Worm (Caenorhabditis elegans) whole organism, late embryonic: ENCODE data around the gene atf-2.

Source experiments
- C08G9.2 ChIP-seq: sonication (generic microtip); optimal IDR thresholded peaks from 2 replicates; lab custom pipeline; 2016; ENCODE audit warnings: mild to moderate bottlenecking, missing genetic modification characterization, moderate library complexity, missing compliant biosample characterization
- C38D4.7 ChIP-seq: fragments of 200-800 bp; sonication (Bioruptor generic); optimal IDR thresholded peaks from 2 replicates; lab custom pipeline; 2018; ENCODE audit warnings: mild to moderate bottlenecking, missing genetic modification characterization, moderate library complexity, missing compliant biosample characterization
- T23F11.4 ChIP-seq: fragments of 200-800 bp; sonication (Bioruptor generic); optimal IDR thresholded peaks from 2 replicates; lab custom pipeline; 2018; ENCODE audit warnings: mild to moderate bottlenecking, missing genetic modification characterization, missing compliant biosample characterization
- Y22D7AL.16 ChIP-seq: sonication (generic microtip); optimal IDR thresholded peaks from 2 replicates; lab custom pipeline; 2016; ENCODE audit warnings: missing genetic modification characterization, missing compliant biosample characterization
- ahr-1 ChIP-seq: sonication (generic microtip); optimal IDR thresholded peaks from 2 replicates; lab custom pipeline; 2016; ENCODE audit warnings: missing genetic modification characterization, missing compliant biosample characterization
- ceh-2 ChIP-seq: sonication (generic microtip); optimal IDR thresholded peaks from 2 replicates; lab custom pipeline; 2016; ENCODE audit warnings: missing genotype, missing genetic modification characterization, missing compliant biosample characterization
- ceh-31 ChIP-seq: sonication (generic microtip); optimal IDR thresholded peaks from 2 replicates; lab custom pipeline; 2016; ENCODE audit warnings: missing genetic modification characterization, missing compliant biosample characterization
- ceh-6 ChIP-seq: fragments of 200-800 bp; sonication (Bioruptor generic); optimal IDR thresholded peaks from 2 replicates; lab custom pipeline; 2018; ENCODE audit warnings: mild to moderate bottlenecking, missing genetic modification characterization, missing compliant biosample characterization
- ceh-9 ChIP-seq: sonication (generic microtip); optimal IDR thresholded peaks from 2 replicates; lab custom pipeline; 2016; ENCODE audit warnings: mild to moderate bottlenecking, missing genetic modification characterization, inconsistent platforms, missing compliant biosample characterization
- che-1 ChIP-seq: sonication (generic microtip); optimal IDR thresholded peaks from 2 replicates; lab custom pipeline; 2016; ENCODE audit warnings: mild to moderate bottlenecking, missing genetic modification characterization, missing compliant biosample characterization
- dmd-4 ChIP-seq: sonication (generic microtip); optimal IDR thresholded peaks from 2 replicates; lab custom pipeline; 2016; ENCODE audit warnings: borderline replicate concordance, missing genetic modification characterization, missing compliant biosample characterization
- dve-1 ChIP-seq: sonication (generic microtip); optimal IDR thresholded peaks from 2 replicates; lab custom pipeline; 2017; ENCODE audit warnings: antibody characterized with exemption, mild to moderate bottlenecking, missing genetic modification characterization, missing compliant biosample characterization
- elt-4 ChIP-seq: sonication (generic microtip); optimal IDR thresholded peaks from 2 replicates; lab custom pipeline; 2016; ENCODE audit warnings: missing genetic modification characterization, missing compliant biosample characterization
- ets-4 ChIP-seq: sonication (generic microtip); optimal IDR thresholded peaks from 2 replicates; lab custom pipeline; 2016; ENCODE audit warnings: missing genetic modification characterization, missing compliant biosample characterization
- eyg-1 ChIP-seq: sonication (generic microtip); optimal IDR thresholded peaks from 2 replicates; lab custom pipeline; 2016; ENCODE audit warnings: missing genotype, missing genetic modification characterization, missing compliant biosample characterization
- fax-1 ChIP-seq: sonication (generic microtip); optimal IDR thresholded peaks from 2 replicates; lab custom pipeline; 2016; ENCODE audit warnings: missing genotype, missing genetic modification characterization, missing compliant biosample characterization
- hlh-13 ChIP-seq: fragments of 200-800 bp; sonication (Bioruptor generic); optimal IDR thresholded peaks from 2 replicates; lab custom pipeline; 2018; ENCODE audit warnings: mild to moderate bottlenecking, missing genetic modification characterization, missing compliant biosample characterization
- hlh-15 ChIP-seq: sonication (generic microtip); optimal IDR thresholded peaks from 2 replicates; lab custom pipeline; 2016; ENCODE audit warnings: missing genetic modification characterization, missing compliant biosample characterization
- hlh-6 ChIP-seq: sonication (generic microtip); optimal IDR thresholded peaks from 2 replicates; lab custom pipeline; 2016; ENCODE audit warnings: missing genotype, missing genetic modification characterization, missing compliant biosample characterization
- hlh-8 ChIP-seq: sonication (generic microtip); optimal IDR thresholded peaks from 2 replicates; lab custom pipeline; 2016; ENCODE audit warnings: missing genotype, missing genetic modification characterization, missing compliant biosample characterization
- lim-6 ChIP-seq: sonication (generic microtip); optimal IDR thresholded peaks from 2 replicates; lab custom pipeline; 2016; ENCODE audit warnings: missing genetic modification characterization, missing compliant biosample characterization
- lin-11 ChIP-seq: fragments of 200-800 bp; sonication (Bioruptor generic); optimal IDR thresholded peaks from 2 replicates; lab custom pipeline; 2018; ENCODE audit warnings: mild to moderate bottlenecking, missing genetic modification characterization, missing compliant biosample characterization
- nhr-232 ChIP-seq: sonication (generic microtip); optimal IDR thresholded peaks from 2 replicates; lab custom pipeline; 2016; ENCODE audit warnings: missing genetic modification characterization, missing compliant biosample characterization
- pax-1 ChIP-seq: fragments of 150-350 bp; optimal IDR thresholded peaks from 2 replicates; lab custom pipeline; 2014; ENCODE audit warnings: missing biosample characterization, missing genetic modification characterization
- pha-4 ChIP-seq: fragments of 150-350 bp; optimal IDR thresholded peaks from 2 replicates; lab custom pipeline; 2018; ENCODE audit warnings: missing biosample characterization, missing genetic modification reagents, missing genetic modification characterization
- rnt-1 ChIP-seq: sonication (generic microtip); optimal IDR thresholded peaks from 2 replicates; lab custom pipeline; 2016; ENCODE audit warnings: missing genetic modification characterization, missing compliant biosample characterization
- sdc-2 ChIP-seq: sonication (generic microtip); optimal IDR thresholded peaks from 2 replicates; lab custom pipeline; 2016; ENCODE audit warnings: missing genotype, missing genetic modification characterization, missing compliant biosample characterization
- unc-3 ChIP-seq, 2 experiments: fragments of 200-800 bp in 1 of 2; sonication (Bioruptor generic) in 1 of 2; sonication (generic microtip) in 1 of 2; conservative IDR thresholded peaks in 1 of 2; optimal IDR thresholded peaks in 1 of 2; 2 replicates each; pipeline versions ENCODE4 v1.3.6 to Lab custom; 2016 to 2022; ENCODE audit warnings: missing compliant biosample characterization in 2 of 2, missing genetic modification characterization in 2 of 2, missing genetic modification reagents in 1 of 2
- unc-86 ChIP-seq: sonication (generic microtip); optimal IDR thresholded peaks from 2 replicates; lab custom pipeline; 2016; ENCODE audit warnings: missing genetic modification characterization, missing compliant biosample characterization
- zip-5 ChIP-seq: sonication (generic microtip); optimal IDR thresholded peaks from 2 replicates; lab custom pipeline; 2016; ENCODE audit warnings: missing genetic modification characterization, missing compliant biosample characterization
- ztf-16 ChIP-seq: sonication (generic microtip); optimal IDR thresholded peaks from 2 replicates; lab custom pipeline; 2017; ENCODE audit warnings: missing genetic modification characterization, missing compliant biosample characterization

atf-2 gene

DNA sequence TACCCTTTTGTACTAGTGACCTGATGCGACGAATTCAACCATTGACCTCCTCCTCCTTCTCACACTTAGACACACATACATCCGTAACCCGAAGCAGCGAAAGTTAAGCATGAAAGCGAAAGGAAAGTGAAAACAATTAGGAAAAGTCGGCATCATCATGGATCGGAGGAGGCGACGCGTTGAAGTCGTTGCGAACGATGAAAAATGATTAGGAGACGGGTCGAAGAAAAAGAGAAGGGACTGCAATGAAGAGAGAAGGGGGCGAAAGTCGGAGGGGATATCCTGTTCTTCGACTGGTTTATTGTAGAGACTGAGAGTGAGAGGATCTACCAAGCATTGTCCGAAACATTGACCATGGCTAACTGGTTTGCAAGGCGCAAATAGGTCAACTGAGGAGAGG, 744 bp upstream of the atf-2 start (continued):
- TF ChIP-seq Y22D7AL.16 (tag; lab: Kevin White, UChicago), result no peak
- no peak for TF ChIP-seq che-1 (tag; lab: Kevin White, UChicago)
- TF ChIP-seq ceh-2 (tag; lab: Kevin White, UChicago), result no peak
- TF ChIP-seq dmd-4 (tag; lab: Kevin White, UChicago), result no peak
- TF ChIP-seq lim-6, result no peak
- peak; percentile 28 for TF ChIP-seq sdc-2 (tag; lab: Kevin White, UChicago)
- TF ChIP-seq, all 69 proteins: peak for 5

DNA sequence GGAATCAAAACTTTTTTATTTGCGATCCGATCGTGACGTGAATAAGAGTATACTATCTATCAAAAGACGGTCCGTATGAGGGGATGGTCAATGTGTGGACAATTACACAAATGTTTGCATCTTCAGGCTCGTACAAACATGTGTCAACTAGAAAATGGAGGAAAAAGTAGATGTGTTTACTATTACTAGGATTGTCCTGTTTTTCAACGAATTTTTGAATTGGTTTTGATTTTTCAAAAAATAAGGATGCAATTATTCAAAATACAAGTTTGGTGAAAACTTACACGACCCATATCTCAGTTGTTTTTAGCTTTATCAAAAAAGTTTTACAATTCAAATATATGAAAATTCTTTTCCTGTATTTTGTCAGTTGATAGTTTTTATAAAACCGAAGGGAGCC, 3.5 kb downstream of the atf-2 start, which contains the start of gene K08F8.7:
Gene K08F8.7, minus strand, starts transcription at position 101 of the 400 bp plus-strand sequence.
- TF ChIP-seq C08G9.2 (tag; lab: Kevin White, UChicago) (no peak), dve-1 (tag; lab: Kevin White, UChicago) (no peak), zip-5 (tag; lab: Kevin White, UChicago) (no peak)

DNA sequence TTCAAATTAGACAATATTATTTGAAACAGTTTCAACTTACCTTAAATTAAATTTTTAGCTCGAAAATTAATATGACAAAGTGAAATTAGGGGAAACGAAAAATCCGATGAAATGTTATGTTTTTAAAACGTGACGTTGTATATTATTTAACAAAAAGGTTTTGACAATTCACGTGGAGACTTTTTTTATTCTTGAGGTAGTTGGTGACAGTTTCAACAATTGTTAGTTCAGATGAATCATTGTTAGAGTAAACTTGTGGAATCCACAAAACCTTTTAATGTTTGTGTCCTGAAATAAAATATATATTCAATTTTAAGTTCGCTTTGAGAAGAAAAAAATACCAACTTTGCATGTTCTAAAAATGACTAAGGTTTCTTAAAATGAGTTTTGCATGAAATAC, 7.7 kb downstream of the atf-2 start, which contains the start of gene fut-1:
Gene fut-1, minus strand, starts transcription at position 101 of the 400 bp plus-strand sequence.
- TF ChIP-seq pax-1, result no peak
- no peak for TF ChIP-seq ceh-9 (tag; lab: Kevin White, UChicago)
- TF ChIP-seq Y22D7AL.16 (tag; lab: Kevin White, UChicago), result no peak
- no peak for TF ChIP-seq T23F11.4 (GFP tag; lab: Kevin White, UChicago)
- TF ChIP-seq unc-3 (GFP tag; conservative IDR thresholded peaks at IDR 0.05; lab: Robert Waterston, UW), result no peak
- no peak for TF ChIP-seq unc-3 (tag; optimal IDR thresholded peaks at IDR 0.05; lab: Kevin White, UChicago)
- no peak for TF ChIP-seq hlh-15 (tag; lab: Kevin White, UChicago)
- TF ChIP-seq ceh-31, result no peak
- no peak for TF ChIP-seq pha-4 (tag; lab: Kevin White, UChicago)
- TF ChIP-seq rnt-1 (tag; lab: Kevin White, UChicago), result no peak

DNA sequence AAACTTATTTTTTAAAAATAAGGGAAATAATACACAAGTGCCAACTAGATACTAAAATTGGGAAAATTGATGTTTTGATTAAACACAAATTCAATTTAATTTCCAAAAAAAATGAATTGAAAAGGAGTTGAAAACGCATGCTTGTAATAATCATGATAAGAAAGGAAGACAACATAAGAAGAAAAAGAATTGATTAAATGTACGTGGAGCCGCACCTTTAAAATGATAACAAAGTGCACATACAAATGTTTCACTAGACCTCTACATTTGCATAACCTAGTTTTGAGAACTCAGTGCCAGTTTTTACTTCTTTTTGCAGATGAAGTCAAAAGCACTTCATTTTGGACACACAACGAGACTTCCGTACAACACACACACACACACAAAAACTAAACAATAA, 10.0 kb downstream of the atf-2 start:
- TF ChIP-seq C38D4.7 (GFP tag; lab: Kevin White, UChicago), result no peak
- no peak for TF ChIP-seq unc-86 (tag; lab: Kevin White, UChicago)
- TF ChIP-seq ceh-6 (GFP tag; lab: Kevin White, UChicago), result no peak
- no peak for TF ChIP-seq C08G9.2 (tag; lab: Kevin White, UChicago)
- no peak for TF ChIP-seq hlh-6

DNA sequence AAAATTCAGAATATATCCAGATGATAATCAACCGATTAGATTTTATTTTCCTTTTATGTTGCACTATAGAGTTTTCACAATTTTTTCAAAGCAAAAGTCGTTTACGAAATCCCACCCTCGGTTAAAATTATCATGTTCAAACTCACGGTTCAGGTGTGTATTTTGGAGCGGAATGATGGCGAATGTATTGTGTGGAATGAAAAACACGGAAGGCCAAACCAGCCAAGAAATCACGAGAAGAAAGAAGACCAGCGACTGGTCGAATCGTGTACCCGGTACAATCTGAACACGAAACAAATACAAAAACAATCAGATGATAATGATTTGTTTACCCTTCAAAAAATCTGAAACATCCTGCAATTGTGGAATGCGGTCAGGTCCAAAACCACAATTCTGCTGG, 11.6 kb downstream of the atf-2 start:
- no peak for TF ChIP-seq dve-1 (tag; lab: Kevin White, UChicago)
- TF ChIP-seq nhr-232 (tag; lab: Kevin White, UChicago), result no peak
- no peak for TF ChIP-seq unc-3 (GFP tag; conservative IDR thresholded peaks at IDR 0.05; lab: Robert Waterston, UW)
- TF ChIP-seq unc-3 (tag; optimal IDR thresholded peaks at IDR 0.05; lab: Kevin White, UChicago), result no peak
- no peak for TF ChIP-seq eyg-1 (tag; lab: Kevin White, UChicago)
- TF ChIP-seq C38D4.7 (GFP tag; lab: Kevin White, UChicago), result no peak
- TF ChIP-seq ahr-1, result no peak
- no peak for TF ChIP-seq hlh-6
- no peak for TF ChIP-seq elt-4 (tag; lab: Kevin White, UChicago)
- no peak for TF ChIP-seq fax-1 (tag; lab: Kevin White, UChicago)
- TF ChIP-seq ceh-9 (tag; lab: Kevin White, UChicago), result no peak
- TF ChIP-seq hlh-13 (GFP tag; lab: Kevin White, UChicago), result no peak

- TF ChIP-seq lin-11 (tag; lab: Kevin White, UChicago) (no peak), hlh-8 (no peak), ets-4 (tag; lab: Kevin White, UChicago) (no peak), ztf-16 (no peak), elt-4 (tag; lab: Kevin White, UChicago) (no peak)
Observed at ce11 chrII:8764332-8764731, 12.5 kb downstream of the atf-2 start.
